Worm (Caenorhabditis elegans): Measurements from ENCODE around the gene ttr-20.

DNA sequence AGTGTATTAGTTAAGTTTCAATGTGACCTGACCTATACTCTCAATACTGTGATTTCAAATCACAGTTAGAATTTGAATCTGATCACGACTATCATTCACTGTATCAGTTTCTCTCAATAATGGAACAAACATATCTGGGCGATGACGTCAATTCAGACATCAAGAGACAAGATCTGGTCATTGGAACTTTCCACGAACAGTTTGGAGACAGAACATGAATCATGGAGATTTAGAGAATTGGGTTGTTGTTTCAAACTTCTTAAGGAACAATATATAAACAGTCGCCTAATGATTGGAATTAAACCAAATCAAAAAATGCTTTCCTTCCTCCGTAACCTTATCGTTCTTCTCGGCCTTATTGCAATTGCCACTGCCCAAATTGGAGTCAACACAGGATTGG is 44.6 kb downstream of the ttr-20 start, which contains the start of gene F15E6.4:
- TF ChIP-seq R02D3.7 (tag; optimal IDR thresholded peaks at IDR 0.05), result no peak
- no peak for TF ChIP-seq alr-1 (tag; optimal IDR thresholded peaks at IDR 0.05)
- TF ChIP-seq lsy-2 (tag; optimal IDR thresholded peaks at IDR 0.05), result no peak
- no peak for TF ChIP-seq zag-1 (tag; optimal IDR thresholded peaks at IDR 0.05)
- TF ChIP-seq mbf-1 (tag; optimal IDR thresholded peaks at IDR 0.05), result no peak

Data from whole organism, L2 larva.